Worm (Caenorhabditis elegans) whole organism, L4 larva: ENCODE results near the gene F41C6.4.

Experiments used
- R02D3.7 ChIP-seq: fragments of 150-350 bp; sonication (generic microtip); optimal IDR thresholded peaks from 3 replicates; lab custom pipeline; 2014; ENCODE audit warnings: missing biosample characterization, missing genetic modification characterization
- Y75B8A.6 ChIP-seq: fragments of 200-800 bp; sonication (Bioruptor generic); IDR thresholded peaks from 2 replicates; pipeline ENCODE4 v1.3.6; 2022; ENCODE audit warnings: missing genetic modification reagents, missing genetic modification characterization, missing compliant biosample characterization
- ZK337.2 ChIP-seq: fragments of 200-800 bp; sonication (Bioruptor generic); IDR thresholded peaks from 2 replicates; pipeline ENCODE4 v1.3.6; 2022; ENCODE audit warnings: missing genetic modification reagents, missing genetic modification characterization, missing compliant biosample characterization
- aha-1 ChIP-seq: fragments of 150-350 bp; peaks from one replicate; lab custom pipeline; 2014; ENCODE audit warnings: missing biosample characterization, missing genetic modification characterization
- ama-1 ChIP-seq: fragments of 150-350 bp; optimal IDR thresholded peaks from 2 replicates; lab custom pipeline; 2014; ENCODE audit warnings: inconsistent platforms, mixed read lengths
- ceh-20 ChIP-seq: fragments of 200-800 bp; sonication (Bioruptor generic); IDR thresholded peaks from 2 replicates; pipeline ENCODE4 v1.3.6; 2022; ENCODE audit warnings: missing genetic modification reagents, missing genetic modification characterization, missing compliant biosample characterization
- ceh-28 ChIP-seq: fragments of 150-350 bp; optimal IDR thresholded peaks from 2 replicates; lab custom pipeline; 2014; ENCODE audit warnings: missing biosample characterization, missing genetic modification reagents, missing genetic modification characterization
- ceh-62 ChIP-seq: sonication (generic microtip); optimal IDR thresholded peaks from 2 replicates; lab custom pipeline; 2017; ENCODE audit warnings: missing biosample characterization, missing genetic modification characterization
- ces-1 ChIP-seq: fragments of 150-350 bp; sonication (generic microtip); optimal IDR thresholded peaks from 4 replicates; lab custom pipeline; 2014; ENCODE audit warnings: missing biosample characterization, missing genetic modification reagents, missing genetic modification characterization
- daf-16 ChIP-seq, 3 experiments: sonication (generic microtip); optimal IDR thresholded peaks; 2 replicates each; lab custom pipeline; 2016 to 2017; ENCODE audit warnings: missing genetic modification characterization in 3 of 3, missing genetic modification reagents in 3 of 3, mild to moderate bottlenecking in 2 of 3, missing compliant biosample characterization in 2 of 3, missing biosample characterization in 1 of 3, moderate library complexity in 1 of 3
- dmd-6 ChIP-seq: fragments of 200-800 bp; sonication (Bioruptor generic); IDR thresholded peaks from 2 replicates; pipeline ENCODE4 v1.3.6; 2022; ENCODE audit warnings: missing genetic modification reagents, missing genetic modification characterization, missing compliant biosample characterization
- dpl-1 ChIP-seq: fragments of 150-350 bp; optimal IDR thresholded peaks from 2 replicates; lab custom pipeline; 2014; ENCODE audit warnings: missing biosample characterization, missing genetic modification reagents, missing genetic modification characterization
- hlh-11 ChIP-seq: fragments of 200-800 bp; sonication (Bioruptor generic); optimal IDR thresholded peaks from 2 replicates; lab custom pipeline; 2018; ENCODE audit warnings: mild to moderate bottlenecking, missing genetic modification characterization, missing compliant biosample characterization
- hlh-30 ChIP-seq: sonication (generic microtip); optimal IDR thresholded peaks from 2 replicates; lab custom pipeline; 2017; ENCODE audit warnings: antibody characterized with exemption, mild to moderate bottlenecking, missing genetic modification characterization, missing compliant biosample characterization; ENCODE audit not compliant: insufficient read depth
- hmg-1.1 ChIP-seq: fragments of 200-800 bp; sonication (Bioruptor generic); IDR thresholded peaks from 2 replicates; pipeline ENCODE4 v1.3.6; 2022; ENCODE audit warnings: missing genetic modification reagents, missing genetic modification characterization, missing compliant biosample characterization
- lim-7 ChIP-seq: fragments of 200-800 bp; sonication (Bioruptor generic); IDR thresholded peaks from 2 replicates; pipeline ENCODE4 v1.3.6; 2022; ENCODE audit warnings: missing genetic modification characterization, missing compliant biosample characterization
- lin-1 ChIP-seq: fragments of 200-800 bp; sonication (Bioruptor generic); IDR thresholded peaks from 2 replicates; pipeline ENCODE4 v1.3.6; 2022; ENCODE audit warnings: missing genetic modification reagents, missing genetic modification characterization, missing compliant biosample characterization
- lin-15B ChIP-seq: fragments of 150-350 bp; sonication (generic microtip); optimal IDR thresholded peaks from 3 replicates; lab custom pipeline; 2014; ENCODE audit warnings: missing biosample characterization, missing genetic modification characterization
- lin-29 ChIP-seq: fragments of 200-800 bp; sonication (Bioruptor generic); IDR thresholded peaks from 2 replicates; pipeline ENCODE4 v1.3.6; 2022; ENCODE audit warnings: missing genetic modification reagents, missing genetic modification characterization, missing compliant biosample characterization
- madf-9 ChIP-seq: fragments of 200-800 bp; sonication (Bioruptor generic); conservative IDR thresholded peaks from 2 replicates; pipeline ENCODE4 v1.3.6; 2022; ENCODE audit warnings: missing genetic modification reagents, missing genetic modification characterization, missing compliant biosample characterization
- mdt-29 ChIP-seq: fragments of 200-800 bp; sonication (Bioruptor generic); IDR thresholded peaks from 2 replicates; pipeline ENCODE4 v1.3.6; 2022; ENCODE audit warnings: missing genetic modification reagents, missing genetic modification characterization, missing compliant biosample characterization
- mep-1 ChIP-seq: fragments of 150-350 bp; sonication (generic microtip); optimal IDR thresholded peaks from 3 replicates; lab custom pipeline; 2014; ENCODE audit warnings: missing biosample characterization, missing genetic modification characterization
- mes-2 ChIP-seq: sonication (generic microtip); optimal IDR thresholded peaks from 2 replicates; lab custom pipeline; 2016; ENCODE audit warnings: missing genotype, mild to moderate bottlenecking, missing genetic modification characterization, missing compliant biosample characterization; ENCODE audit not compliant: poor library complexity, severe bottlenecking
- mxl-2 ChIP-seq: fragments of 200-800 bp; sonication (Bioruptor generic); conservative IDR thresholded peaks from 2 replicates; pipeline ENCODE4 v1.3.6; 2022; ENCODE audit warnings: missing genetic modification reagents, missing genetic modification characterization, missing compliant biosample characterization
- nhr-10 ChIP-seq: fragments of 150-350 bp; optimal IDR thresholded peaks from 2 replicates; lab custom pipeline; 2014; ENCODE audit warnings: missing biosample characterization, missing genetic modification characterization
- nhr-11 ChIP-seq: fragments of 150-350 bp; optimal IDR thresholded peaks from 2 replicates; lab custom pipeline; 2014; ENCODE audit warnings: missing biosample characterization, missing genetic modification characterization
- nhr-41 ChIP-seq: fragments of 200-800 bp; sonication (Bioruptor generic); IDR thresholded peaks from 2 replicates; pipeline ENCODE4 v1.3.6; 2022; ENCODE audit warnings: missing genetic modification reagents, missing genetic modification characterization, missing compliant biosample characterization
- nhr-42 ChIP-seq: fragments of 200-800 bp; sonication (Bioruptor generic); IDR thresholded peaks from 2 replicates; pipeline ENCODE4 v1.3.6; 2022; ENCODE audit warnings: missing genetic modification characterization, missing compliant biosample characterization
- nhr-48 ChIP-seq: sonication (generic microtip); optimal IDR thresholded peaks from 2 replicates; lab custom pipeline; 2016; ENCODE audit warnings: mild to moderate bottlenecking, missing genetic modification characterization, missing compliant biosample characterization
- rbr-2 ChIP-seq: sonication (generic microtip); optimal IDR thresholded peaks from 2 replicates; lab custom pipeline; 2016; ENCODE audit warnings: missing genotype, missing genetic modification characterization, missing compliant biosample characterization
- saeg-2 ChIP-seq: fragments of 200-800 bp; sonication (Bioruptor generic); IDR thresholded peaks from 2 replicates; pipeline ENCODE4 v1.3.6; 2022; ENCODE audit warnings: missing genetic modification reagents, missing genetic modification characterization, missing compliant biosample characterization
- snpc-1.2 ChIP-seq: fragments of 200-800 bp; sonication (Bioruptor generic); IDR thresholded peaks from 2 replicates; pipeline ENCODE4 v1.3.6; 2022; ENCODE audit warnings: missing genetic modification reagents, missing genetic modification characterization, missing compliant biosample characterization
- spr-1 ChIP-seq: sonication (generic microtip); optimal IDR thresholded peaks from 2 replicates; lab custom pipeline; 2016; ENCODE audit warnings: mild to moderate bottlenecking, missing genetic modification characterization, missing compliant biosample characterization
- unc-130 ChIP-seq: sonication (generic microtip); optimal IDR thresholded peaks from 2 replicates; lab custom pipeline; 2016; ENCODE audit warnings: missing genetic modification reagents, missing genetic modification characterization, missing compliant biosample characterization
- unc-62 ChIP-seq, 3 experiments: fragments of 150-350 bp in 1 of 3; sonication (generic microtip); optimal IDR thresholded peaks in 2 of 3; peaks in 1 of 3; 1 replicate in 1 of 3; 2 replicates in 2 of 3; lab custom pipeline; 2014 to 2017; ENCODE audit warnings: missing biosample characterization in 3 of 3, missing genetic modification characterization in 3 of 3, missing genetic modification reagents in 3 of 3, missing genotype in 1 of 3
- zfp-2 ChIP-seq: sonication (generic microtip); optimal IDR thresholded peaks from 2 replicates; lab custom pipeline; 2016; ENCODE audit warnings: mild to moderate bottlenecking, missing genetic modification characterization, missing compliant biosample characterization
- zfp-3 ChIP-seq: fragments of 200-800 bp; sonication (Bioruptor generic); conservative IDR thresholded peaks from 2 replicates; pipeline ENCODE4 v1.3.6; 2022; ENCODE audit warnings: missing genetic modification reagents, missing genetic modification characterization, missing compliant biosample characterization
- zip-11 ChIP-seq: fragments of 200-800 bp; sonication (Bioruptor generic); IDR thresholded peaks from 2 replicates; pipeline ENCODE4 v1.3.6; 2022; ENCODE audit warnings: missing genetic modification characterization, missing compliant biosample characterization
- zip-2 ChIP-seq: fragments of 150-350 bp; optimal IDR thresholded peaks from 2 replicates; lab custom pipeline; 2014; ENCODE audit warnings: missing biosample characterization, missing genetic modification characterization
- ztf-11 ChIP-seq: fragments of 150-350 bp; optimal IDR thresholded peaks from 2 replicates; lab custom pipeline; 2014; ENCODE audit warnings: missing biosample characterization, missing genetic modification characterization
- ztf-7 ChIP-seq: fragments of 150-350 bp; optimal IDR thresholded peaks from 2 replicates; lab custom pipeline; 2014; ENCODE audit warnings: missing biosample characterization, missing genetic modification characterization

F41C6.4 gene

DNA sequence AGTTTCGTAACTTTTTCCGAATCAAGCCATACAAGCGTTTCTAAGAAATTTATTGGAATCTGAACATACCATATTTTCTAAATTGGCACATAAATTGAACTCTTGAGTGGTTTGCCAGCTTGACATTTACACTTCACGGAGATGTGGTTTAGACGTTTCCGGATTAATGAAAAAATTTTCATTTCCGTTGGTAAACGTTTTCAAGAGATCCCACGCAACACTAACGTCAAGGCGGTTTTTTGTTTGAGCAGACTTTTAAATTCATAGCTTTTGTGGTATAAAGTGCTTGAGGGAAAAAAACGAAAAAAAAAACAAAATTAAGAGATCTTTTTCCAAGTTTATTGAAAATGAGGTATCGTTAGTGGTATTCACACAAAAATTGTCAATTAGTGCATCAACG, 39.5 kb downstream of the F41C6.4 start, which contains the start of gene F41B4.2:
Gene F41B4.2, minus strand, starts transcription at position 101 of the 400 bp plus-strand sequence.
- TF ChIP-seq aha-1 (tag; lab: Kevin White, UChicago), result peak; percentile 57
- TF ChIP-seq hmg-1.1 (GFP tag; lab: Robert Waterston, UW), result no peak

DNA sequence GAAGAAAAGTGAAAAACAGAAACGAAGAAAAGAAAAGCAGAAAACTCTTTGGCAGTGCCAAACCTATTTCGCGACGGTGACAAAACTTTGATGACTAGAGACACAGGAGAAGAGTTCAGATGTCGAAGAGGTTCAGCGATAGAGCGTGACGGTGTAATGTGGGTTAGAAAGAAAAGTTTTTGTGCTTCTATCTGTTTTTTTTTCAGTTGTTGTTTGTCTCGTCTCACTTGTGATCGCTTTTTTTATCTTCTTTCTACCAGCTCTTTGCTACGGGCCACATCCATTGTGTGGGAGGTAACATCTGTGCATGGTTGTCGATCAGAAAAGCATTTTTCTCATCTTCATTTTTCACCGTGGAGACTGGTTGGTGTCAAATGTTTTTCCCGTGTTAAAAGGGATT, 48.8 kb downstream of the F41C6.4 start, which contains the start of gene F41B4.1:
Gene F41B4.1, minus strand, starts transcription at position 23 of the 400 bp plus-strand sequence.
- TF ChIP-seq dpl-1 (GFP tag; lab: Kevin White, UChicago) (no peak), nhr-42 (GFP tag; lab: Robert Waterston, UW) (no peak), dmd-6 (GFP tag; lab: Robert Waterston, UW) (peak; percentile 11; the same call in 1 of the 2 replicates), ama-1 (no peak), saeg-2 (GFP tag; lab: Robert Waterston, UW) (no peak), daf-16 (GFP tag; optimal IDR thresholded peaks at IDR 0.05; lab: Kevin White, UChicago) (peak in 1 of 2 experiments; percentile 82), daf-16 (tag; optimal IDR thresholded peaks at IDR 0.05; lab: Kevin White, UChicago) (no peak), mes-2 (no peak), madf-9 (GFP tag; lab: Robert Waterston, UW) (no peak), nhr-11 (tag; lab: Kevin White, UChicago) (peak; percentile 55), zfp-3 (GFP tag; lab: Robert Waterston, UW) (no peak), ztf-11 (no peak), lin-29 (GFP tag; lab: Robert Waterston, UW) (no peak), ces-1 (GFP tag; lab: Kevin White, UChicago) (no peak), rbr-2 (tag; lab: Kevin White, UChicago) (no peak), nhr-41 (GFP tag; lab: Robert Waterston, UW) (no peak), R02D3.7 (tag; lab: Kevin White, UChicago) (no peak), nhr-48 (no peak), ceh-28 (no peak), ceh-62 (tag; lab: Kevin White, UChicago) (no peak), lim-7 (no peak), spr-1 (no peak), unc-130 (GFP tag; lab: Kevin White, UChicago) (no peak), mep-1 (no peak), lin-1 (no peak), snpc-1.2 (no peak), mxl-2 (GFP tag; lab: Robert Waterston, UW) (no peak), ZK337.2 (0 out of 2 replicates have a peak, but pooled peaks have one; percentile 20), mdt-29 (GFP tag; lab: Robert Waterston, UW) (no peak), hlh-30 (tag; lab: Kevin White, UChicago) (peak; percentile 14), lin-15B (tag; lab: Kevin White, UChicago) (no peak), zfp-2 (tag; lab: Kevin White, UChicago) (no peak), Y75B8A.6 (GFP tag; lab: Robert Waterston, UW) (no peak), hlh-11 (tag; lab: Kevin White, UChicago) (peak; percentile 69), zip-11 (GFP tag; lab: Robert Waterston, UW) (no peak), ztf-7 (tag; lab: Kevin White, UChicago) (no peak), ceh-20 (0 out of 2 replicates have a peak, but pooled peaks have one; percentile 54), nhr-10 (no peak), unc-62 (GFP tag; optimal IDR thresholded peaks at IDR 0.05 in 1 of 2; lab: Kevin White, UChicago) (no peak), unc-62 (tag; optimal IDR thresholded peaks at IDR 0.05; lab: Kevin White, UChicago) (no peak), zip-2 (tag; lab: Kevin White, UChicago) (no peak)
- TF ChIP-seq, all 104 proteins: peak for 7
